Worm (Caenorhabditis elegans) whole organism, early embryonic: ENCODE results near the gene F40F9.3.

Experiments
- B0310.2 ChIP-seq: sonication (generic microtip); optimal IDR thresholded peaks from 2 replicates; lab custom pipeline; 2016; ENCODE audit warnings: mild to moderate bottlenecking, missing genetic modification characterization, missing compliant biosample characterization
- F13C5.2 ChIP-seq: sonication (generic microtip); optimal IDR thresholded peaks from 2 replicates; lab custom pipeline; 2017; ENCODE audit warnings: mild to moderate bottlenecking, missing genetic modification characterization, inconsistent platforms, missing compliant biosample characterization
- aly-1 ChIP-seq: sonication (generic microtip); optimal IDR thresholded peaks from 2 replicates; lab custom pipeline; 2016; ENCODE audit warnings: missing genetic modification characterization, missing compliant biosample characterization
- ama-1 ChIP-seq: fragments of 150-350 bp; optimal IDR thresholded peaks from 2 replicates; lab custom pipeline; 2014
- ceh-13 ChIP-seq: fragments of 200-800 bp; sonication (Bioruptor generic); optimal IDR thresholded peaks from 2 replicates; lab custom pipeline; 2018; ENCODE audit warnings: mild to moderate bottlenecking, missing genetic modification characterization, missing compliant biosample characterization
- ceh-36 ChIP-seq: sonication (generic microtip); optimal IDR thresholded peaks from 2 replicates; lab custom pipeline; 2016; ENCODE audit warnings: missing genetic modification characterization, inconsistent platforms, missing compliant biosample characterization
- ets-7 ChIP-seq: sonication (generic microtip); optimal IDR thresholded peaks from 2 replicates; lab custom pipeline; 2016; ENCODE audit warnings: missing genotype, missing genetic modification characterization, missing compliant biosample characterization
- flt-1 ChIP-seq: fragments of 200-800 bp; sonication (Bioruptor generic); IDR thresholded peaks from 2 replicates; pipeline ENCODE4 v1.3.6; 2022; ENCODE audit warnings: missing genetic modification characterization, missing compliant biosample characterization
- hmbx-1 ChIP-seq: sonication (generic microtip); optimal IDR thresholded peaks from 2 replicates; lab custom pipeline; 2016; ENCODE audit warnings: mild to moderate bottlenecking, missing genetic modification characterization, missing compliant biosample characterization
- hmg-4 ChIP-seq: fragments of 200-800 bp; sonication (Bioruptor generic); optimal IDR thresholded peaks from 2 replicates; lab custom pipeline; 2018; ENCODE audit warnings: mild to moderate bottlenecking, missing genetic modification characterization, missing compliant biosample characterization
- hnd-1 ChIP-seq: sonication (generic microtip); optimal IDR thresholded peaks from 2 replicates; lab custom pipeline; 2016; ENCODE audit warnings: missing genetic modification characterization, missing compliant biosample characterization
- pes-1 ChIP-seq: fragments of 200-800 bp; sonication (Bioruptor generic); IDR thresholded peaks from 2 replicates; pipeline ENCODE4 v1.3.6; 2022; ENCODE audit warnings: missing genetic modification reagents, missing genetic modification characterization, missing compliant biosample characterization
- scrt-1 ChIP-seq: fragments of 200-800 bp; sonication (Bioruptor generic); IDR thresholded peaks from 2 replicates; pipeline ENCODE4 v1.3.6; 2022; ENCODE audit warnings: missing genetic modification characterization, missing compliant biosample characterization
- sea-1 ChIP-seq: fragments of 200-800 bp; sonication (Bioruptor generic); conservative IDR thresholded peaks from 2 replicates; pipeline ENCODE4 v1.3.6; 2022; ENCODE audit warnings: missing genetic modification characterization, missing compliant biosample characterization
- tbx-11 ChIP-seq: fragments of 200-800 bp; sonication (Bioruptor generic); IDR thresholded peaks from 2 replicates; pipeline ENCODE4 v1.3.6; 2022; ENCODE audit warnings: missing genetic modification characterization, missing compliant biosample characterization
- tbx-37 ChIP-seq: fragments of 200-800 bp; sonication (Bioruptor generic); conservative IDR thresholded peaks from 2 replicates; pipeline ENCODE4 v1.3.6; 2022; ENCODE audit warnings: missing genetic modification reagents, missing genetic modification characterization, missing compliant biosample characterization
- tra-4 ChIP-seq: sonication (generic microtip); optimal IDR thresholded peaks from 2 replicates; lab custom pipeline; 2017; ENCODE audit warnings: missing genetic modification characterization, missing compliant biosample characterization

The F40F9.3 gene

DNA sequence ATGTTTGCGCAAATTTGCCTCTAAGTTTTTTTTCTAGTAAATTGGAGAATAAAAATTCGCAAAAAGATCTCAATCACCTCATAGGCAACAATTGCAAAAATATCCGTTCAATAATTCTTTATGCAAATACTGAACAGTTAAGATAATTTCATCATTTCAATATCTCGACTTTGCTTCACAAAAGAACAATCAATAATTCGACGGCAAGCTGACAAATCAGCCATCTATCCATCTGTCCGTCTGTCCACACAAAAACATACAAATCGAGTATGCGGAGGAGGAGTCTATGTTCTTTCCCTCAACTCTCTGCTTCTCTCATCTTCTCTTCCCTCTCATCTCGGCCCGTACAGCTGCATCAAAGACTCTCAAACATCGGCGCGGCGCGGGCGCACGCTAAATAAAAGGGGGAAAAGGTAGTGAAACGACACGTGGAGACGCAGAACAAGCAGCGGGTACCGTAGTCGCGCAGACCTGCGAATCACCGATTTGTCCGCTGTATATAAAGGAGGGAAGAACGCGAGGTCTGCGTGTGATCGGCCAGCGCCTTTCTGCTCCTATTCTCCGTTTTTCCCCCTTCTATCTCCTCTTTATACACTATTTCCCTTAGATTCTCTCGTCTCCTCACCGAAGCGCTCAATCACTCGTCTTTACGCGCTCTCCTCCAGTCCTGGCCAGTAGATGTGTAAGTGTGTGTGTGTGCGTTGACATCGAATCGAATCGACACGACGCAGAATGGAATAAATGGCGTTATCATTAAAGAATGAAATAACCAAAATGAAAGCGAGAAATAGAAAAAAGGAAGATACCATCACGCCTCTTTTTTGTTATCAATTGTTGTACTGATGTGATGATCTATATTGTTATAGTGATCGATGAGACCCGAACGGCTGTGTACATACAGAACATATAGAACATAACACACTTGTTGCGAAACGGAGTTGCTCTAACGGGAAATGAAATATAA is 16.0 kb downstream of the F40F9.3 start:
- TF ChIP-seq ets-7 (tag; lab: Kevin White, UChicago), result peak; percentile 16
- peak; percentile 70 for TF ChIP-seq B0310.2
- no peak for TF ChIP-seq aly-1 (tag; lab: Kevin White, UChicago)
- peak; percentile 46 for TF ChIP-seq F13C5.2 (tag; lab: Kevin White, UChicago)
- TF ChIP-seq sea-1, result peak; percentile 49; the same call in 1 of the 2 replicates
- peak; percentile 87 for TF ChIP-seq hmg-4 (GFP tag; lab: Kevin White, UChicago)
- 0 out of 2 replicates have a peak, but pooled peaks have one; percentile 13 for TF ChIP-seq tbx-37 (GFP tag; lab: Robert Waterston, UW)
- TF ChIP-seq ama-1 (lab: Kevin White, UChicago), result peak; percentile 81
- no peak for TF ChIP-seq pes-1
- peak; percentile 42; the same call in 1 of the 2 replicates for TF ChIP-seq flt-1 (GFP tag; lab: Robert Waterston, UW)
- TF ChIP-seq ceh-36 (tag; lab: Kevin White, UChicago), result no peak

DNA sequence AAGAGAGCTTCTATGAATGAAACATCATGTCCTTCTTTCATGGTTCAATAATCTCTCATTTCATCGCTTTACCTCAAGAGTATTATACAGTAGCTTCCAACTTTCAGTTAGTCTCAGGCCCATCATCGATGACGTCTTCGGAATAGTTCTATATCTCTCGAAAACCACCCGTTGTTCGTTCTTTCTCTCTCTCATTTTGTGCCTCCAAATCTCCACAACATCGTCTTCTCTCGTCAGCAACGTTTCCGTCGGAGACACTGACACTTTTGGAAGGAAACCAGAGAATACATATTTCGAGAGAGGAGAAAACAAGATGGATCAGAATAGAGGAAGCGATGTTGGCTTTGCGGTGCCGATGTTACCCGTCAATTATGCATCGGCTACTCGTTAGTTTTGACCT is 16.8 kb downstream of the F40F9.3 start:
- TF ChIP-seq F13C5.2 (tag; lab: Kevin White, UChicago) (no peak), hmg-4 (GFP tag; lab: Kevin White, UChicago) (no peak), tra-4 (tag; lab: Kevin White, UChicago) (no peak), hnd-1 (tag; lab: Kevin White, UChicago) (no peak), flt-1 (GFP tag; lab: Robert Waterston, UW) (no peak), tbx-37 (GFP tag; lab: Robert Waterston, UW) (no peak), ama-1 (lab: Kevin White, UChicago) (no peak), tbx-11 (no peak), ets-7 (tag; lab: Kevin White, UChicago) (no peak), scrt-1 (no peak), B0310.2 (no peak)

DNA sequence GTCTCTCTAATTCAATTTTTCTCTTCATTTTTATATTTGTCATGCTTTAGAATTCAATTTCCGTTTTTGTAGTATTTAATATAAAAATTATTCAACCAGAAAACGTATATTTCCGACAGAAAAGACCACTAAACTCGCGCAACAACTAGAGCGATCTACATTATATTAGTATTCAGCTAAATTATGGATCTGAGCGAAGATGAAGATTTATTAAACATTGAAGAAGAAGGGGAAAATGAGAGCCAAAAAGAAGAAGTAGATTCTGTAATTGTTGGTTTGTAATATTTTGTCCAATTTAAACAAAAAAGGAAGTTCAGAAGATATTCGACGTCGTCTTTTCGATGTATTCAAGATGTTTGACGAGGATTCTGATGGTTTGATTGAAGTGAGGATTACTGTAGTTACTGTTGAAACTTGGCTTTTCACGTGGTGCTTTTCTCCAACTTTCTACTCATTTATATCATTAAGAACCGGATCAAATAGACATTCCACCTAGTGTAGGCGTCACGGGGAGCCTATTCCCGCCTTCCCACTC is 19.0 kb downstream of the F40F9.3 start, which contains the start of gene cal-7:
Gene cal-7 (plus strand): TSS at position 184 of the 535 bp plus-strand sequence.
- TF ChIP-seq tbx-37 (GFP tag; lab: Robert Waterston, UW) (no peak), hmbx-1 (no peak), ceh-36 (tag; lab: Kevin White, UChicago) (no peak), scrt-1 (no peak), ets-7 (tag; lab: Kevin White, UChicago) (no peak), flt-1 (GFP tag; lab: Robert Waterston, UW) (no peak), hmg-4 (GFP tag; lab: Kevin White, UChicago) (no peak), B0310.2 (no peak), pes-1 (no peak), tbx-11 (no peak), sea-1 (no peak), aly-1 (tag; lab: Kevin White, UChicago) (no peak)

DNA sequence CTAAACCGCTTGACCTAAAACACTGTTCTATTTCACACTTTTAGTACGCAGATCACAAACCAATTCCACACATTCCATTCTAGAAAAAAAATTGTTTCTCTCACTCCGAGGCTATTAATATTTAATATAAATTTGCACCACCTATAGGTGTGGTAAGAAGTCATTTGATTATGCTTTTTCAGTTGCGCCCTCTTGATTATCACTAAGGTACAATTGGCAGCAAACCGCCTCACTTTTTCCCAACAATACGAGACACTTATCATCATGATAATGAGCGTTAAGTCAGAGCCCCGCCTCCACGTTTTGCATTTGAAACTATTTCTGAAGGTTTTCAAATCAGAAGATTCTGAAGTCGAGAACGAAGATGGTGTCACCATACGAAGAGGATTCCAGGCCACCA is 22.3 kb downstream of the F40F9.3 start, which contains the start of gene aqp-4:
Gene aqp-4 (plus strand): TSS at position 270 of the 400 bp plus-strand sequence.
- TF ChIP-seq F13C5.2 (tag; lab: Kevin White, UChicago) (no peak), tra-4 (tag; lab: Kevin White, UChicago) (no peak), ceh-13 (GFP tag; lab: Kevin White, UChicago) (no peak), scrt-1 (no peak), pes-1 (no peak), B0310.2 (no peak), sea-1 (no peak), hmbx-1 (no peak), ceh-36 (tag; lab: Kevin White, UChicago) (no peak), ets-7 (tag; lab: Kevin White, UChicago) (no peak), tbx-37 (GFP tag; lab: Robert Waterston, UW) (no peak), ama-1 (lab: Kevin White, UChicago) (no peak), hmg-4 (GFP tag; lab: Kevin White, UChicago) (no peak), flt-1 (GFP tag; lab: Robert Waterston, UW) (no peak), tbx-11 (no peak), hnd-1 (tag; lab: Kevin White, UChicago) (no peak), aly-1 (tag; lab: Kevin White, UChicago) (no peak)

DNA sequence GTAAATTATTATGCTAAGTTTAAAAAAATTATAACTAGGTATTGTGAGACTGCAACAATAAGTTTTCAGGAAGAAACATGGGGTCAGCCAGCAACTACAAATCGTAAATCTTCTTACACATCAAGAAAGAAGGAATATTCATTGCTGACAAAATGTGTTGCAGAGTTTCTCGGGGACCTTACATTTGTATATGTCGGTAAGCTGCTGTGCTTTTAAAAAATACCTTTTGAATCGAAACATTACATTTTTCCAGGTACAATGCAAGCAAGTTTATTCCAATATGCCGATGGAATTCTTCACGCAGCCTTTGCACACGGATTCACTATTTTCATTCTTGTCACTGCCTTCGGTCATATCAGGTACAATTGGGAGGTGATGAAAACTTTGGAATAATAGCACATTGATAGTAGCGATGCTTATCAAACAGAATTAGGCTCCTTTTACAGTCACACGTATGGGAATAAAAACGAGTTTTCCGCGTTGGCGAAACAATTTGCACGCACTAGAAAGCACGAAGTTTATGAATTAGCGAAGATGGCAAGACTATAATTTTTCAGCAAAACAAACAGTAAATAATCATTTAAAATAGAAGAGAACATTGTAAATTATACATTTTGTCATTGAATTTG is 23.2 kb downstream of the F40F9.3 start:
- TF ChIP-seq flt-1 (GFP tag; lab: Robert Waterston, UW), result no peak
- TF ChIP-seq B0310.2, result no peak
- TF ChIP-seq scrt-1, result no peak
- no peak for TF ChIP-seq tbx-11

DNA sequence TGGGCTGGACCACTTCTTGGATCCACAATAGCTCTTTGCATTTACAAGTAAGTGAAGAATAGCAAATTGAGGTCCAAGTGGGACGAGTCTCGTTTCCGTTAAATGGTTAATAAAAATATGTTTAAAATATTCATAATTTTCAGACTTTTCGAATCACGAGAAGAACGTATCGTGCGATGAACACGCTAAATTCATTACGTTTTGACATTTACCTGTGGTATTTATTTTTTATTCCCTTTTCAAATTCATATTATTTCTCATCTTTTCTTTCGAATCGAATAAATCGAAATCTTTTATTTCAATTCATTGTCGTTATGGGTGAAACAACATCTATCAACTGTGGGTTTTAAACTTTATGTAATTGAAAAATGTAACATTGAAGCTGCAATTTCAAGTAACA is 24.4 kb downstream of the F40F9.3 start, which contains the start of gene marc-1:
Gene marc-1 (plus strand): TSS at position 301 of the 400 bp plus-strand sequence.
- TF ChIP-seq aly-1 (tag; lab: Kevin White, UChicago) (no peak), ama-1 (lab: Kevin White, UChicago) (no peak), B0310.2 (no peak), ets-7 (tag; lab: Kevin White, UChicago) (no peak), hmg-4 (GFP tag; lab: Kevin White, UChicago) (no peak)

DNA sequence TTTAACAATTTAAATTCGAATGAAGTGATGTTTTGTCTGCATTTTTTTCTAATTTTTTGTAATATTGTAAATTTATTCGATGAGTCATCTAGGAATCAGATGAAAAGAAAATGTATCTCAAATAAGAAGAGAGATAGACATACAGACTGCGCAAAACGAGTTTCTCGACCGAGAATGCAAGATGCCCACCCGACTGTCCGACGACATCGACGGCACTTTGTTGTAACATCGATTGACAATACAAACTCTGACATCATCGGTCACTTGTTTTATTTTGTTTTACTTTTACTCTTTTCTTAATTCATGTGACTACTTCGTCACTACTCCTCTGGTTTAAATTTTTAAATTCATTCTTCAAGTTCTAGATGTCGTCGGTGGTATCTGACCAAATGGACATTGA is 25.8 kb downstream of the F40F9.3 start, which contains the start of gene sta-2:
Gene sta-2 (plus strand): TSS at position 349 of the 400 bp plus-strand sequence.
- no peak for TF ChIP-seq tbx-37 (GFP tag; lab: Robert Waterston, UW)
- no peak for TF ChIP-seq ceh-36 (tag; lab: Kevin White, UChicago)
- TF ChIP-seq tbx-11, result no peak
- no peak for TF ChIP-seq scrt-1
- TF ChIP-seq aly-1 (tag; lab: Kevin White, UChicago), result no peak
- no peak for TF ChIP-seq hmbx-1
- no peak for TF ChIP-seq F13C5.2 (tag; lab: Kevin White, UChicago)
- TF ChIP-seq flt-1 (GFP tag; lab: Robert Waterston, UW), result no peak
- no peak for TF ChIP-seq tra-4 (tag; lab: Kevin White, UChicago)
- TF ChIP-seq ets-7 (tag; lab: Kevin White, UChicago), result no peak
- TF ChIP-seq hmg-4 (GFP tag; lab: Kevin White, UChicago), result no peak
- TF ChIP-seq B0310.2, result no peak
- no peak for TF ChIP-seq hnd-1 (tag; lab: Kevin White, UChicago)
- TF ChIP-seq pes-1, result no peak
